Worm (Caenorhabditis elegans): ENCODE results near the gene Y73B6BL.37.

DNA sequence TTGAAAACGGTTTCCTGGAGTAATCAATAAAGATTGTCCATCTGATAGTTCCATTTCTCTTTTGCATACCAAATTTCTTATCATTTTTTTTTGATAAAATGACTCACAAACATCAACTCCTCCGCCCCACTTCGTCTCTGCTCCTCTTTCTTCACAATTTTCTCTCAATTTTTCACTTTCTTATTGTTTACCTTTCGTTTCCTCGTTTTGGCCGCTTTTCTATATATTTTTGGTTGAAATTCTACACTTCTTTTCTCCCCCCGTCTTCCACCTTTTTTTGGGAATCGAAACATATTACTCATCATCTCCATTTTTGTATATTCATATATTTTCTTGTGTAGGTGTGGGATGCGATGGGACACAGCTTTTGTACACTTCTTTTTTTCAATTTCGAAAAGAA lies 15.6 kb downstream of the Y73B6BL.37 start:
- TF ChIP-seq ceh-82 (tag; optimal IDR thresholded peaks at IDR 0.05): no peak
- TF ChIP-seq lin-13 (GFP tag; optimal IDR thresholded peaks at IDR 0.05): no peak
- TF ChIP-seq mdl-1 (tag; optimal IDR thresholded peaks at IDR 0.05): no peak
- TF ChIP-seq lsy-2 (tag; optimal IDR thresholded peaks at IDR 0.05): no peak
- no peak for TF ChIP-seq nhr-237 (tag; optimal IDR thresholded peaks at IDR 0.05)
- TF ChIP-seq R02D3.7 (tag; optimal IDR thresholded peaks at IDR 0.05): no peak
- no peak for TF ChIP-seq unc-55 (GFP tag; optimal IDR thresholded peaks at IDR 0.05)
- no peak for TF ChIP-seq egl-27 (tag; optimal IDR thresholded peaks at IDR 0.05)
- no peak for TF ChIP-seq aly-2 (tag; optimal IDR thresholded peaks at IDR 0.05)
- TF ChIP-seq ztf-11 (tag; optimal IDR thresholded peaks at IDR 0.05): no peak
- no peak for TF ChIP-seq skn-1 (tag; optimal IDR thresholded peaks at IDR 0.05)
- no peak for TF ChIP-seq nhr-25 (tag; optimal IDR thresholded peaks at IDR 0.05)
- TF ChIP-seq gmeb-1 (tag; optimal IDR thresholded peaks at IDR 0.05): peak; percentile 30
- no peak for TF ChIP-seq nhr-6 (tag; optimal IDR thresholded peaks at IDR 0.05)

Measured in whole organism, L2 larva.